Fruit fly (Drosophila melanogaster): ENCODE results near the gene I-t.
A peak's percentile ranks its signal among the peaks of the same experiment; 100 is the strongest.

I-t gene

dm6 chr3R:11673955-11674663, 29.7 kb upstream of the I-t start, which contains the start of gene CG14715 (continued):
- TF ChIP-seq Sox102F (GFP tag; optimal IDR thresholded peaks at IDR 0.05): no peak
- TF ChIP-seq CG4318 (GFP tag; optimal IDR thresholded peaks at IDR 0.05): no peak
- no peak for TF ChIP-seq Smox (GFP tag; optimal IDR thresholded peaks at IDR 0.05)
- no peak for TF ChIP-seq eg (GFP tag; IDR thresholded peaks at IDR 0.05)
- no peak; the same call in 1 of the 2 replicates for TF ChIP-seq CG11294 (GFP tag; IDR thresholded peaks at IDR 0.05)
- peak; percentile 57 for TF ChIP-seq Hr39 (GFP tag; optimal IDR thresholded peaks at IDR 0.05)
- TF ChIP-seq CG6163 (GFP tag; IDR thresholded peaks at IDR 0.05): no peak
- no peak for TF ChIP-seq CG8119 (GFP tag; IDR thresholded peaks at IDR 0.05)
- no peak for TF ChIP-seq CG7368 (GFP tag; optimal IDR thresholded peaks at IDR 0.05)
- peak; percentile 19 for TF ChIP-seq Ets21C (GFP tag; optimal IDR thresholded peaks at IDR 0.05)
- no peak for TF ChIP-seq vri (GFP tag; optimal IDR thresholded peaks at IDR 0.05)
- no peak for TF ChIP-seq salr (GFP tag; optimal IDR thresholded peaks at IDR 0.05)
- TF ChIP-seq ss (GFP tag; optimal IDR thresholded peaks at IDR 0.05): no peak
- TF ChIP-seq CG10669 (GFP tag; optimal IDR thresholded peaks at IDR 0.05): no peak
- TF ChIP-seq Hr4 (GFP tag; optimal IDR thresholded peaks at IDR 0.05): no peak
- TF ChIP-seq CG9139 (GFP tag; optimal IDR thresholded peaks at IDR 0.05): no peak
- TF ChIP-seq CG8319 (GFP tag; optimal IDR thresholded peaks at IDR 0.05): no peak
- TF ChIP-seq OdsH (GFP tag; optimal IDR thresholded peaks at IDR 0.05): no peak
- TF ChIP-seq svp (GFP tag): peak; percentile 94
- TF ChIP-seq CG34406 (GFP tag; optimal IDR thresholded peaks at IDR 0.05): no peak
- no peak for TF ChIP-seq CG15336 (GFP tag; IDR thresholded peaks at IDR 0.05)

- TF ChIP-seq pdm3 (GFP tag; optimal IDR thresholded peaks at IDR 0.05) (peak; percentile 94), esn (GFP tag; optimal IDR thresholded peaks at IDR 0.05) (peak; percentile 93), CG6854 (GFP tag; optimal IDR thresholded peaks at IDR 0.05) (peak; percentile 27), eg (GFP tag; IDR thresholded peaks at IDR 0.05) (peak; percentile 98), CG31627 (GFP tag; optimal IDR thresholded peaks at IDR 0.05) (peak; percentile 91), spab (GFP tag; optimal IDR thresholded peaks at IDR 0.05) (peak; percentile 83), fd85E (GFP tag; optimal IDR thresholded peaks at IDR 0.05) (peak; percentile 6), CG7368 (GFP tag; optimal IDR thresholded peaks at IDR 0.05) (peak; percentile 79), cyc (GFP tag; optimal IDR thresholded peaks at IDR 0.05) (peak; percentile 91), Eip78C (GFP tag) (peak; percentile 99), Met (GFP tag; optimal IDR thresholded peaks at IDR 0.05) (peak; percentile 87), CG4318 (GFP tag; optimal IDR thresholded peaks at IDR 0.05) (no peak), Eip93F (GFP tag; optimal IDR thresholded peaks at IDR 0.05) (peak; percentile 3), CG9139 (GFP tag; optimal IDR thresholded peaks at IDR 0.05) (peak; percentile 82), CG6808 (GFP tag; optimal IDR thresholded peaks at IDR 0.05) (peak; percentile 84), ss (GFP tag; optimal IDR thresholded peaks at IDR 0.05) (peak in 1 of 2 experiments; percentile 90), Sox14 (GFP tag; optimal IDR thresholded peaks at IDR 0.05) (peak; percentile 92), Hr4 (GFP tag; optimal IDR thresholded peaks at IDR 0.05) (peak; percentile 92), CG11902 (GFP tag; optimal IDR thresholded peaks at IDR 0.05) (peak; percentile 86), Sox102F (GFP tag; optimal IDR thresholded peaks at IDR 0.05) (no peak), CG6792 (GFP tag; optimal IDR thresholded peaks at IDR 0.05) (peak; percentile 88), CG3919 (GFP tag; optimal IDR thresholded peaks at IDR 0.05) (peak; percentile 91), fd59A (GFP tag; optimal IDR thresholded peaks at IDR 0.05) (peak; percentile 82), Eip75B (GFP tag; optimal IDR thresholded peaks at IDR 0.05) (no peak), CG1621 (tag; optimal IDR thresholded peaks at IDR 0.05) (peak; percentile 86), net (GFP tag; optimal IDR thresholded peaks at IDR 0.05) (peak; percentile 91), CG15336 (GFP tag; IDR thresholded peaks at IDR 0.05) (peak; percentile 92), CG11294 (GFP tag; IDR thresholded peaks at IDR 0.05) (peak; percentile 91), CG6163 (GFP tag; IDR thresholded peaks at IDR 0.05) (peak; percentile 95), CG3032 (tag; optimal IDR thresholded peaks at IDR 0.05) (peak; percentile 97), vri (GFP tag; optimal IDR thresholded peaks at IDR 0.05) (peak; percentile 59), Hr39 (GFP tag; optimal IDR thresholded peaks at IDR 0.05) (peak; percentile 88), Ets96B (tag; optimal IDR thresholded peaks at IDR 0.05) (peak; percentile 95), fkh (GFP tag; optimal IDR thresholded peaks at IDR 0.05) (peak; percentile 92), acj6 (GFP tag; optimal IDR thresholded peaks at IDR 0.05) (peak; percentile 89), achi (GFP tag; optimal IDR thresholded peaks at IDR 0.05) (peak; percentile 88), CG6276 (GFP tag; optimal IDR thresholded peaks at IDR 0.05) (peak; percentile 89), Ets21C (GFP tag; optimal IDR thresholded peaks at IDR 0.05) (peak; percentile 82), Sox15 (GFP tag; optimal IDR thresholded peaks at IDR 0.05) (peak; percentile 87), Lpt (GFP tag; optimal IDR thresholded peaks at IDR 0.05) (peak; percentile 89)
These were observed 25.8 kb upstream of the I-t start, which contains the start of gene CG18476 for dm6 chr3R:11678016-11678415. TSS of gene CG18476 (minus strand) at chr3R:11678116.

Measured in whole organism, prepupa.